Worm (Caenorhabditis elegans): ENCODE measurements around the gene R09E10.1.

- TF ChIP-seq aly-2 (tag; optimal IDR thresholded peaks at IDR 0.05) = no peak
- TF ChIP-seq unc-55 (GFP tag; optimal IDR thresholded peaks at IDR 0.05) = no peak
- TF ChIP-seq unc-39 (tag; optimal IDR thresholded peaks at IDR 0.05) = no peak
- no peak for TF ChIP-seq nhr-237 (tag; optimal IDR thresholded peaks at IDR 0.05)
- TF ChIP-seq lin-11 (tag; optimal IDR thresholded peaks at IDR 0.05) = no peak
- no peak for TF ChIP-seq gmeb-1 (tag; optimal IDR thresholded peaks at IDR 0.05)
- TF ChIP-seq nhr-23 (tag; optimal IDR thresholded peaks at IDR 0.05) = no peak
- no peak for TF ChIP-seq nhr-11 (tag; optimal IDR thresholded peaks at IDR 0.05)
- TF ChIP-seq nhr-10 (tag; optimal IDR thresholded peaks at IDR 0.05) = no peak
- TF ChIP-seq Y55F3AM.14 (GFP tag; optimal IDR thresholded peaks at IDR 0.05) = no peak
- no peak for TF ChIP-seq elt-3 (tag; optimal IDR thresholded peaks at IDR 0.05)
- no peak for TF ChIP-seq elt-1 (tag; optimal IDR thresholded peaks at IDR 0.05)
- TF ChIP-seq skn-1 (tag; optimal IDR thresholded peaks at IDR 0.05) = no peak
Measured at ce11 chrIV:10281482-10281881, 41.1 kb downstream of the R09E10.1 start, which contains the start of gene thk-1.
